Fruit fly (Drosophila melanogaster) whole organism, embryonic: ENCODE data around the gene CG16779.

Source experiments
- Asciz ChIP-seq: fragments of 200-800 bp; sonication (Bioruptor generic); optimal IDR thresholded peaks from 2 replicates; lab custom pipeline; 2017; ENCODE audit warnings: missing biosample characterization, mild to moderate bottlenecking, missing genetic modification characterization, missing genetic modification reagents
- Atf-2 ChIP-seq: fragments of 200-800 bp; sonication (Bioruptor generic); optimal IDR thresholded peaks from 2 replicates; lab custom pipeline; 2016; ENCODE audit warnings: missing biosample characterization, missing genetic modification characterization
- CG10209 ChIP-seq: fragments of 200-800 bp; sonication (Bioruptor generic); optimal IDR thresholded peaks from 3 replicates; lab custom pipeline; 2017; ENCODE audit warnings: missing biosample characterization, mild to moderate bottlenecking, missing genetic modification characterization, missing genetic modification reagents
- CG1024 ChIP-seq: fragments of 200-800 bp; sonication (Bioruptor generic); IDR thresholded peaks from 2 replicates; pipeline ENCODE4 v1.3.6; 2022; ENCODE audit warnings: missing biosample characterization, missing genetic modification characterization
- CG10366 ChIP-seq: fragments of 200-800 bp; sonication (Bioruptor generic); IDR thresholded peaks from 2 replicates; pipeline ENCODE4 v1.3.6; 2022; ENCODE audit warnings: missing biosample characterization, missing genetic modification characterization
- CG12769 ChIP-seq: fragments of 200-800 bp; sonication (Bioruptor generic); optimal IDR thresholded peaks from 2 replicates; lab custom pipeline; 2019; ENCODE audit warnings: missing biosample characterization, mild to moderate bottlenecking, missing genetic modification characterization, moderate library complexity
- CG16779 ChIP-seq: fragments of 200-800 bp; sonication (Bioruptor generic); IDR thresholded peaks from 2 replicates; pipeline ENCODE4 v1.3.6; 2022; ENCODE audit warnings: missing biosample characterization, missing genetic modification characterization
- CG17361 ChIP-seq: fragments of 200-800 bp; sonication (Bioruptor generic); IDR thresholded peaks from 3 replicates; pipeline ENCODE4 v1.3.6; 2022; ENCODE audit warnings: missing biosample characterization, missing genetic modification characterization
- CG17568 ChIP-seq: fragments of 200-800 bp; sonication (Bioruptor generic); optimal IDR thresholded peaks from 2 replicates; lab custom pipeline; 2018; ENCODE audit warnings: missing biosample characterization, mild to moderate bottlenecking, missing genetic modification characterization, moderate library complexity
- CG2889 ChIP-seq: fragments of 200-800 bp; sonication (Bioruptor generic); IDR thresholded peaks from 3 replicates; pipeline ENCODE4 v1.3.6; 2022; ENCODE audit warnings: missing biosample characterization, missing genetic modification characterization
- CG3065 ChIP-seq: fragments of 200-800 bp; sonication (Bioruptor generic); optimal IDR thresholded peaks from 2 replicates; lab custom pipeline; 2016; ENCODE audit warnings: missing biosample characterization, missing genetic modification characterization
- CG31388 ChIP-seq: fragments of 200-800 bp; sonication (Bioruptor generic); optimal IDR thresholded peaks from 2 replicates; lab custom pipeline; 2016; ENCODE audit warnings: missing biosample characterization, missing genetic modification characterization
- CG3407 ChIP-seq: fragments of 200-800 bp; sonication (Bioruptor generic); optimal IDR thresholded peaks from 2 replicates; lab custom pipeline; 2018; ENCODE audit warnings: missing biosample characterization, mild to moderate bottlenecking, missing genetic modification characterization
- CG3838 ChIP-seq: fragments of 200-800 bp; sonication (Bioruptor generic); optimal IDR thresholded peaks from 3 replicates; lab custom pipeline; 2016; ENCODE audit warnings: missing biosample characterization, missing genetic modification characterization
- CG4707 ChIP-seq: fragments of 200-800 bp; sonication (Bioruptor generic); optimal IDR thresholded peaks from 2 replicates; lab custom pipeline; 2018; ENCODE audit warnings: missing biosample characterization, mild to moderate bottlenecking, missing genetic modification characterization, moderate library complexity
- CG7357 ChIP-seq: fragments of 200-800 bp; sonication (Bioruptor generic); IDR thresholded peaks from 3 replicates; pipeline ENCODE4 v1.3.6; 2022; ENCODE audit warnings: missing biosample characterization, missing genetic modification characterization
- CG7372 ChIP-seq: fragments of 200-800 bp; sonication (Bioruptor generic); IDR thresholded peaks from 2 replicates; pipeline ENCODE4 v1.3.6; 2022; ENCODE audit warnings: missing biosample characterization, missing genetic modification characterization
- CG8281 ChIP-seq: fragments of 200-800 bp; sonication (Bioruptor generic); optimal IDR thresholded peaks from 2 replicates; lab custom pipeline; 2018; ENCODE audit warnings: missing biosample characterization, mild to moderate bottlenecking, missing genetic modification characterization, moderate library complexity
- CG9797 ChIP-seq: fragments of 200-800 bp; sonication (Bioruptor generic); optimal IDR thresholded peaks from 3 replicates; lab custom pipeline; 2018; ENCODE audit warnings: missing biosample characterization, mild to moderate bottlenecking, missing genetic modification characterization
- CG9876 ChIP-seq: fragments of 200-800 bp; sonication (Bioruptor generic); optimal IDR thresholded peaks from 2 replicates; lab custom pipeline; 2016; ENCODE audit warnings: missing biosample characterization, missing genetic modification characterization
- Dad ChIP-seq: fragments of 200-800 bp; sonication (Bioruptor generic); optimal IDR thresholded peaks from 3 replicates; lab custom pipeline; 2016; ENCODE audit warnings: missing biosample characterization, missing genetic modification characterization
- ERR ChIP-seq: fragments of 200-800 bp; sonication (Bioruptor generic); optimal IDR thresholded peaks from 2 replicates; lab custom pipeline; 2016; ENCODE audit warnings: missing biosample characterization, missing genetic modification characterization
- Ets97D ChIP-seq: fragments of 200-800 bp; sonication (Bioruptor generic); optimal IDR thresholded peaks from 3 replicates; lab custom pipeline; 2016; ENCODE audit warnings: missing biosample characterization, missing genetic modification characterization
- HLH3B ChIP-seq: fragments of 200-800 bp; sonication (Bioruptor generic); IDR thresholded peaks from 2 replicates; pipeline ENCODE4 v1.3.6; 2022; ENCODE audit warnings: missing biosample characterization, missing genetic modification characterization
- HLH4C ChIP-seq: fragments of 200-800 bp; sonication (Bioruptor generic); IDR thresholded peaks from 3 replicates; pipeline ENCODE4 v1.3.6; 2022; ENCODE audit warnings: missing biosample characterization, missing genetic modification characterization; ENCODE audit not compliant: partially characterized antibody
- Hand ChIP-seq: fragments of 200-800 bp; sonication (Bioruptor generic); optimal IDR thresholded peaks from 2 replicates; lab custom pipeline; 2017; ENCODE audit warnings: mild to moderate bottlenecking, missing biosample characterization, missing genetic modification reagents, missing genetic modification characterization
- Hsf ChIP-seq: fragments of 200-800 bp; sonication (Bioruptor generic); optimal IDR thresholded peaks from 3 replicates; lab custom pipeline; 2016; ENCODE audit warnings: missing biosample characterization, missing genetic modification characterization
- Mrtf ChIP-seq: fragments of 200-800 bp; sonication (Bioruptor generic); IDR thresholded peaks from 3 replicates; pipeline ENCODE4 v1.3.6; 2022; ENCODE audit warnings: missing biosample characterization, missing genetic modification characterization
- NFAT ChIP-seq: fragments of 200-800 bp; sonication (Bioruptor generic); IDR thresholded peaks from 2 replicates; pipeline ENCODE4 v1.3.6; 2022; ENCODE audit warnings: missing biosample characterization, missing genetic modification characterization
- Opbp ChIP-seq: fragments of 200-800 bp; sonication (Bioruptor generic); IDR thresholded peaks from 3 replicates; pipeline ENCODE4 v1.3.6; 2022; ENCODE audit warnings: missing biosample characterization, missing genetic modification characterization; ENCODE audit not compliant: partially characterized antibody
- Rx ChIP-seq: fragments of 200-800 bp; sonication (Bioruptor generic); IDR thresholded peaks from 2 replicates; pipeline ENCODE4 v1.3.6; 2022; ENCODE audit warnings: missing biosample characterization, missing genetic modification characterization
- Side ChIP-seq: fragments of 200-800 bp; sonication (Bioruptor generic); optimal IDR thresholded peaks from 2 replicates; lab custom pipeline; 2016; ENCODE audit warnings: missing biosample characterization, missing genetic modification characterization
- Sin3A ChIP-seq: fragments of >200 bp; optimal IDR thresholded peaks from 2 replicates; lab custom pipeline; 2018
- Six4 ChIP-seq: fragments of 200-800 bp; sonication (Bioruptor generic); optimal IDR thresholded peaks from 2 replicates; lab custom pipeline; 2016; ENCODE audit warnings: missing biosample characterization, missing genetic modification characterization
- Vsx1 ChIP-seq: fragments of 200-800 bp; sonication (Bioruptor generic); optimal IDR thresholded peaks from 2 replicates; lab custom pipeline; 2017; ENCODE audit warnings: missing biosample characterization, mild to moderate bottlenecking, missing genetic modification characterization, missing genetic modification reagents
- YL-1 ChIP-seq: fragments of 200-800 bp; sonication (Bioruptor generic); optimal IDR thresholded peaks from 3 replicates; lab custom pipeline; 2017; ENCODE audit warnings: missing biosample characterization, mild to moderate bottlenecking, missing genetic modification characterization
- cg ChIP-seq: fragments of 200-800 bp; sonication (Bioruptor generic); optimal IDR thresholded peaks from 3 replicates; lab custom pipeline; 2019; ENCODE audit warnings: missing biosample characterization, mild to moderate bottlenecking, missing genetic modification characterization, moderate library complexity
- chif ChIP-seq, 2 experiments: fragments of 200-800 bp; sonication (Bioruptor generic); optimal IDR thresholded peaks; 3 replicates each; lab custom pipeline; 2016; ENCODE audit warnings: missing biosample characterization in 2 of 2, missing genetic modification characterization in 2 of 2
- crc ChIP-seq: fragments of 200-800 bp; sonication (Bioruptor generic); optimal IDR thresholded peaks from 2 replicates; lab custom pipeline; 2016; ENCODE audit warnings: missing biosample characterization, missing genetic modification characterization
- croc ChIP-seq: fragments of 200-800 bp; sonication (Bioruptor generic); conservative IDR thresholded peaks from 3 replicates; pipeline ENCODE4 v1.3.6; 2022; ENCODE audit warnings: missing biosample characterization, missing genetic modification characterization
- dmrt99B ChIP-seq: fragments of 200-800 bp; sonication (Bioruptor generic); optimal IDR thresholded peaks from 2 replicates; lab custom pipeline; 2018; ENCODE audit warnings: missing biosample characterization, mild to moderate bottlenecking, missing genetic modification characterization, moderate library complexity
- gro ChIP-seq: fragments of 200-800 bp; sonication (Bioruptor generic); optimal IDR thresholded peaks from 2 replicates; lab custom pipeline; 2016; ENCODE audit warnings: missing biosample characterization, missing genetic modification characterization
- ind ChIP-seq: fragments of 200-800 bp; sonication (Bioruptor generic); optimal IDR thresholded peaks from 3 replicates; lab custom pipeline; 2016; ENCODE audit warnings: missing biosample characterization, missing genetic modification characterization
- lbe ChIP-seq: fragments of 200-800 bp; sonication (Bioruptor generic); optimal IDR thresholded peaks from 2 replicates; lab custom pipeline; 2016; ENCODE audit warnings: missing biosample characterization, mild to moderate bottlenecking, missing genetic modification characterization
- odd ChIP-seq: fragments of 200-800 bp; sonication (Bioruptor generic); optimal IDR thresholded peaks from 2 replicates; lab custom pipeline; 2017; ENCODE audit warnings: missing biosample characterization, mild to moderate bottlenecking, missing genetic modification characterization
- ranshi ChIP-seq: fragments of 200-800 bp; sonication (Bioruptor generic); IDR thresholded peaks from 2 replicates; pipeline ENCODE4 v1.3.6; 2022; ENCODE audit warnings: missing biosample characterization, missing genetic modification characterization
- ssp ChIP-seq: fragments of 200-800 bp; sonication (Bioruptor generic); IDR thresholded peaks from 2 replicates; pipeline ENCODE4 v1.3.6; 2022; ENCODE audit warnings: missing biosample characterization, missing genetic modification characterization
- unc-4 ChIP-seq: fragments of 200-800 bp; sonication (Bioruptor generic); IDR thresholded peaks from 2 replicates; pipeline ENCODE4 v1.3.6; 2022; ENCODE audit warnings: missing biosample characterization, missing genetic modification characterization; ENCODE audit not compliant: partially characterized antibody
- wdn ChIP-seq: fragments of 200-800 bp; sonication (Bioruptor generic); IDR thresholded peaks from 2 replicates; pipeline ENCODE4 v1.3.6; 2022; ENCODE audit warnings: missing biosample characterization, missing genetic modification characterization

CG16779 gene

dm6 chr3R:9527907-9528842 is 34.7 kb upstream of the CG16779 start (continued):
- TF ChIP-seq crc (GFP tag; lab: Kevin White, UChicago) = peak; percentile 92
- TF ChIP-seq NFAT (GFP tag; lab: Robert Waterston, UW) = peak; percentile 95
- TF ChIP-seq Vsx1 (GFP tag; lab: Kevin White, UChicago) = no peak
- no peak for TF ChIP-seq YL-1
- TF ChIP-seq CG8281 (tag; lab: Kevin White, UChicago) = peak; percentile 62
- no peak for TF ChIP-seq unc-4 (GFP tag; lab: Robert Waterston, UW)
- TF ChIP-seq Sin3A = no peak
- TF ChIP-seq CG9797 = no peak
- TF ChIP-seq HLH3B (GFP tag; lab: Robert Waterston, UW) = peak; percentile 90
- peak; percentile 73 for TF ChIP-seq odd
- peak; percentile 91 for TF ChIP-seq wdn (GFP tag; lab: Robert Waterston, UW)
- peak; percentile 94 for TF ChIP-seq ranshi (GFP tag; lab: Robert Waterston, UW)
- TF ChIP-seq Six4 (GFP tag; lab: Kevin White, UChicago) = peak; percentile 82
- TF ChIP-seq Rx (GFP tag; lab: Robert Waterston, UW) = peak; percentile 81
- TF ChIP-seq Dad (GFP tag; lab: Kevin White, UChicago) = peak; percentile 90
- peak; percentile 72 to 94 for TF ChIP-seq chif (GFP tag; optimal IDR thresholded peaks at IDR 0.05; lab: Kevin White, UChicago)
- no peak for TF ChIP-seq Opbp (GFP tag; lab: Robert Waterston, UW)
- peak; percentile 28 for TF ChIP-seq CG4707
- TF ChIP-seq Hsf (GFP tag; lab: Kevin White, UChicago) = peak; percentile 81
- TF ChIP-seq CG3065 (GFP tag; lab: Kevin White, UChicago) = peak; percentile 45
- TF ChIP-seq CG12769 (tag; lab: Kevin White, UChicago) = peak; percentile 94
- TF ChIP-seq CG10366 (GFP tag; lab: Robert Waterston, UW) = peak; percentile 83
- peak; percentile 59 for TF ChIP-seq CG1024 (GFP tag; lab: Robert Waterston, UW)
- peak; percentile 95 for TF ChIP-seq CG16779 (GFP tag; lab: Robert Waterston, UW)
- TF ChIP-seq gro (GFP tag; lab: Kevin White, UChicago) = peak; percentile 98
- peak; percentile 5 for TF ChIP-seq cg (GFP tag; lab: Kevin White, UChicago)
- TF ChIP-seq CG7357 (GFP tag; lab: Robert Waterston, UW) = peak; percentile 73; the same call in 2 of the 3 replicates
- peak; percentile 83 for TF ChIP-seq Asciz (GFP tag; lab: Kevin White, UChicago)
- peak; percentile 19 for TF ChIP-seq CG3838 (GFP tag; lab: Kevin White, UChicago)
- TF ChIP-seq CG2889 (GFP tag; lab: Robert Waterston, UW) = peak; percentile 75; the same call in 1 of the 3 replicates
- peak; percentile 85 for TF ChIP-seq CG7372 (GFP tag; lab: Robert Waterston, UW)
- peak; percentile 77 for TF ChIP-seq Atf-2 (GFP tag; lab: Kevin White, UChicago)
- peak; percentile 18 for TF ChIP-seq CG31388 (GFP tag; lab: Kevin White, UChicago)
- peak; percentile 92 for TF ChIP-seq Side (GFP tag; lab: Kevin White, UChicago)
- peak; percentile 78 for TF ChIP-seq Ets97D (GFP tag; lab: Kevin White, UChicago)
- TF ChIP-seq CG10209 (GFP tag; lab: Kevin White, UChicago) = peak; percentile 73
- TF ChIP-seq ssp (GFP tag; lab: Robert Waterston, UW) = peak; percentile 74
- TF ChIP-seq lbe (GFP tag; lab: Kevin White, UChicago) = peak; percentile 95
- TF ChIP-seq croc = no peak; the same call in 2 of the 3 replicates
- peak; percentile 88 for TF ChIP-seq Mrtf
- TF ChIP-seq CG9876 = peak; percentile 68
- TF ChIP-seq CG17568 (GFP tag; lab: Kevin White, UChicago) = peak; percentile 30
- no peak for TF ChIP-seq HLH4C (GFP tag; lab: Robert Waterston, UW)
- peak; percentile 91 for TF ChIP-seq ERR (GFP tag; lab: Kevin White, UChicago)
- peak; percentile 95 for TF ChIP-seq ind (GFP tag; lab: Kevin White, UChicago)
- TF ChIP-seq CG17361 (GFP tag; lab: Robert Waterston, UW) = peak; percentile 86
- no peak for TF ChIP-seq CG3407 (GFP tag; lab: Kevin White, UChicago)
- TF ChIP-seq Hand (GFP tag; lab: Kevin White, UChicago) = peak; percentile 67
- TF ChIP-seq dmrt99B (tag; lab: Kevin White, UChicago) = no peak
